Fruit fly (Drosophila melanogaster) whole organism: Measurements from ENCODE around the gene bun.

Experiments used
- CG8478 ChIP-seq: fragments of >200 bp; optimal IDR thresholded peaks from 2 replicates; lab custom pipeline; 2018; ENCODE audit warnings: inconsistent platforms
- Dll ChIP-seq: fragments of >200 bp; optimal IDR thresholded peaks from 2 replicates; lab custom pipeline; 2017
- EcR ChIP-seq, 2 experiments: fragments of >200 bp; optimal IDR thresholded peaks; 2 replicates each; lab custom pipeline; 2017; ENCODE audit warnings: missing biosample characterization in 2 of 2, missing genetic modification characterization in 2 of 2, missing genetic modification reagents in 2 of 2
- pan ChIP-seq: fragments of >200 bp; optimal IDR thresholded peaks from 2 replicates; lab custom pipeline; 2017
- psq ChIP-seq: fragments of >200 bp; optimal IDR thresholded peaks from 2 replicates; lab custom pipeline; 2017
- usp ChIP-seq: fragments of >200 bp; optimal IDR thresholded peaks from 2 replicates; lab custom pipeline; 2017; ENCODE audit warnings: missing biosample characterization, missing genetic modification characterization, mixed read lengths

The bun gene

DNA sequence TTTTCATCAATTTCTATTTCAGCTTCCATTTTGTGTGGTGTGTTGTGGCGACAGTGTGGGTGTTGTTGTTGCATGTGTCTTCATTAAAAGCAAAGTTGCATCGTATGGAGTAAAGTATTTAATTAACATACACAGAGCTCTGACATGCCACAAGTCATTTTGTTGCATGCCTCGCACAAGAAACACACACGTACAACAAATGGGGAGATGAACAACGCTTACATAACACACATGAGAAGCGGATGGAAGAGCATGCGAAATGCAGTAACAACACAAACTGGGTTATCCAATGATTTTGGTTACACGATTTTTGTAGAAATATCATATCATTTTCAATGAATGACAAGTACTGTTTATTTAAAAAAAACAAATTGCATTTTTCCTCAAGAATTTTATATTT, 47.2 kb downstream of the bun start:
- no peak for TF ChIP-seq CG8478
- TF ChIP-seq EcR (GFP tag; optimal IDR thresholded peaks at IDR 0.05; lab: Kevin White, UChicago), result no peak
- TF ChIP-seq Dll (lab: Kevin White, UChicago), result no peak
- TF ChIP-seq usp (GFP tag; lab: Kevin White, UChicago), result no peak
- TF ChIP-seq psq (lab: Kevin White, UChicago), result no peak
- no peak for TF ChIP-seq pan (lab: Kevin White, UChicago)

DNA sequence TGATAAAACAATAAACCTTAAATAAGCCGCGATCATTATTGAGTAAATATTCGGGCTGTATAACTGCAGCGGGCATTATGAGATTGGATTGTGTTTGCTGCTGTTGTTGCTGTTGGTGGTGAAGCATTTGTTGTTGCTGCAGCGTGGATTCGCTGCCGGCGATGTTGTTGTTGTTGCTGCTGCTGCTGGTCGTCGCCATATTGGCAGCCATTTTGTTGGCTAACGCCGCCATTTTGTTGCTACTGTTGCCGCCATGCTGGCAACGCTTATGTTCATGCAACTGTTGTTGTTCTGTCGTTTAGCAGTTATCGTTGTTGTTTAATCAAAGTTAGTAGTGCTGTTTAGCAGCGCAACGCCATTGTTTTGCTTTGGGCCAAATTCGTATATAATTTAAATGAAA, 47.9 kb downstream of the bun start:
- TF ChIP-seq Dll (lab: Kevin White, UChicago), result no peak
- TF ChIP-seq pan (lab: Kevin White, UChicago), result no peak

DNA sequence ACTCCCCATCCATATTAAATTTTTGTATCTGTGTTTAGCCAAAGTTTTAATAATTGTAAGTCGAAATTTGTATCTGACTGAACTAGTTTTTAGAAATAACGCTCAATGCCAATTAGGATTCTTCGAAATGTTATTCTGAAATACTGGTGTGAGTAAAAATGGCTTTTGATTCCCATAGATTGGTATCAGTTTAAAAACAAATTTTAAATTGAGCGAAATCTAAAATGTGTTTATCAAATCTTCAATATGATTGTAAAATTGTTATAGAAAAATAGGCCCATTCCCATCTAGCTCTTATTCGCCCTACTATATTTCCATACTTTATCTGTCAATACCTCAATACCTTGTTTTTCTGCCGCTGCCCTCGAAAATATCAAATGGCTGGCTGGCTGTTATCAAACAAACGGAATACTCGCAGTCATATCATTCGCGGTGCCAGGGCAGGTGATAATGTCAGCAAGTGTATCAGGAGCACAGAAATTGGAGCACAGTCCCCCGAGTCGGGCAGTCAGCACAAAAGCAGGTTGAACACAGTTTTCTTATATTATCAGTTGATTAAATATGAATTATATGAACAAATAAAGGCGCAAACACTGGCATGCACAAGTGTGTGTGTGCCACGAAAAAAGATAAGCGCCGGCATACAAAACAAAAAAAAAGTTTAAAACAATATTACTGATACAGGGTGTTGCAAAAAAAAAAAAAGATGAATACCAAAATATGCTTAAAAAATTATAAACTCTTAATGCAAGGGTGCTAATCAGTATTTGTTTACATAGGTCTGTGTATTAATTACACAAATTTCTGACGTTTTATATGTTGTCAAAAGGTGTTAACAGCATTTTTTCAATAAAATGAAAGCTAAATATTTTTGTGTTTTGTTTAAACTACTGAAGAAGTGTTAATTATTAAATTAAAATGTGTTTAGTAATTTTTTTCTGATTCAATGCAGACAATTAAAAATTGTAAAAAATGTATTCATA, 48.8 kb downstream of the bun start, which contains the start of gene t-cup:
TSS of gene t-cup (minus strand) at position 51 of the 983 bp plus-strand sequence.
- TF ChIP-seq CG8478, result no peak
- no peak for TF ChIP-seq usp (GFP tag; lab: Kevin White, UChicago)

DNA sequence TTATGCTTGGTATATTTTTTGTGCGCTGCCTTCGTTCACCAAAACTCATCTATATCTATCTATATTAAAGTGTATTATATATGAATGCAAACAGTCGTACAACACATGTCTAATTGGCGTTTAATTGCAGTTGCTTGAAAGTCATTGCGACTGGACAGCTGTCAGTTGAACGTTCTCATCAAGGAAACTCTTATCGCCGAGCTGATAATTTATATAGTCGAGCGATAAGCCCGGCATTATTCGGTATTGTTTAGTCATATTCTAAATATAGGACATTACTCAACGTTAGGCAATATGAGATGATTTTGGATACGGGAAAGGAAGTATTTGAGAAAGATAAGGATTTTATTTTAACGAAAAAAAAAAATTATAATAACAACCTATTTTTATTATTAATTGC, 51.2 kb downstream of the bun start:
- TF ChIP-seq CG8478 (no peak), pan (lab: Kevin White, UChicago) (no peak), psq (lab: Kevin White, UChicago) (no peak)

DNA sequence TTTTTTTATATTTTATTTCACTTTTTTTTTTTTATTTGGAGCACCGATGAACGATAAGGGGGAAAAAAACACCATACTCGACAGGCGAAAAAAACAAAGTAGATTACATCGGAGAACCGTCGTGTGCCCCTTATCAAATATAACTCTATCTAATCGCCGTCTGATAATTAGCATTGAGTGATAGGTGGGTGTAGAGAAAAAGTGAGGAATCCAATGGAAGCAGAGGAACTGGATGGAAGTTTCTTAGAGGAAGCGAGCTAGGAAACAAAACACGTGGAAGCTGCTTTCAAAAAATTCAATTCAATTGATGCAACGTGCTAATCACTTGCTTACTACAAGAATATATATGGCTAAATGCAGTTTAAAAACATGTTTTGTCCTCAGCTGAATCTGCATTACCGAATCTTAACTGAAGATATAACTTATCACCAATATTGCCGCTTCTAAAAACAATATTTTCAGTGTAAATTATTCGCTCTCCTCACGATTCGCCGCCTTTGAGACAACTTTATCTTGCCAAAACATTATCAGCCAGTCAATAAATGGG, 52.6 kb downstream of the bun start:
- TF ChIP-seq Dll (lab: Kevin White, UChicago) (no peak), CG8478 (no peak), usp (GFP tag; lab: Kevin White, UChicago) (no peak), psq (lab: Kevin White, UChicago) (no peak), EcR (GFP tag; optimal IDR thresholded peaks at IDR 0.05; lab: Kevin White, UChicago) (no peak), pan (lab: Kevin White, UChicago) (no peak)

DNA sequence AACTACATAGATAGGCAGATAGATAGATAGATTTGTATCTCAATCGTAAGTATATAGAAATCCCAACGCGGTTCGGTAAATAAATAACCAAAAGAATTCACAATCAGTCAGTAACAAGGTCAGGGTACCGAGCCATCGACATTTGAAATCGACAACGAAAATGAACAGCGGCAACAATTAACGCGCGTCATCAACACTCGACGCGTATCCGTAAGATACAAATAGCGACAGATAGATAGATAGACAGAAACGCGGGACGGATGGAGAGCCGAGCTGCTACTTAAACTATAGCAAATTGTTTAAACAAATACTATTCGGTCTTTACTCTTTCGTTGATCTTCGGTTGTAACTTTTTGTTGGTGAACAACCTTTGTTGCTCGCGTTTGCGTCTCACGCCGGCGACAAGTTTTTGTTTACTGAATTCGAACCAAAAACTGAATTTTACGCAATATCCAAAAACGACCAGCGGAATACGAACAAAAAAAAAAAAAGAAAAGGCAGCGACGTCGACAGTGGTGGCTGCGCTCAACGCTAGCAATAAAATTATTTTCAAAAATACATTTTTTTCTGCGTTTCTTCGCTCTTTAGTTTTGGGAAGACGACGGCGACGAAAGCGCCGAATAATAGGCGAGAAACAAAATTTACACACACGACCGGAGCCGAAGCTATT, 53.2 kb downstream of the bun start:
- TF ChIP-seq psq (lab: Kevin White, UChicago) (no peak), usp (GFP tag; lab: Kevin White, UChicago) (no peak), EcR (GFP tag; optimal IDR thresholded peaks at IDR 0.05; lab: Kevin White, UChicago) (no peak), Dll (lab: Kevin White, UChicago) (no peak), CG8478 (no peak), pan (lab: Kevin White, UChicago) (no peak)

DNA sequence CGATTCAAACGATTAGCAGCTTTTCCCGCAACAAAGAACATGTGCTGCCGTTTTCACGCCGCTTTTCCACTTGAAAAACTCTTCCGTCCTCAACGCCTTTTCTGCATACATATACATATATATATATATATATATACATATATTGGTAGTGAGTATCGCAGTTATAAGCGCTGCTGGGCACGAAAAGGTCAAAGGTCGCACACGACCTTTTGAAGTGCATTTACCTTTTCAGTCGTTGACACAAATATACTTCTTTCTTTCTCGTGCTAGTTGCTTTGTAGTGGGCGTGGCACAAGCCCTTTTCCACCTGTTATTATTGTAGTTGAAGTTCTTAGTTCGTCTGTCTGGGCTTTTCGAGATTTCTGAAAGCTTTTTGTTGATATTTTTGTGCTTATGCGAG, 56.9 kb downstream of the bun start:
- no peak for TF ChIP-seq pan (lab: Kevin White, UChicago)
- no peak for TF ChIP-seq CG8478
- no peak for TF ChIP-seq Dll (lab: Kevin White, UChicago)
- no peak for TF ChIP-seq usp (GFP tag; lab: Kevin White, UChicago)
- no peak for TF ChIP-seq psq (lab: Kevin White, UChicago)
- TF ChIP-seq EcR (GFP tag; optimal IDR thresholded peaks at IDR 0.05; lab: Kevin White, UChicago), result no peak

DNA sequence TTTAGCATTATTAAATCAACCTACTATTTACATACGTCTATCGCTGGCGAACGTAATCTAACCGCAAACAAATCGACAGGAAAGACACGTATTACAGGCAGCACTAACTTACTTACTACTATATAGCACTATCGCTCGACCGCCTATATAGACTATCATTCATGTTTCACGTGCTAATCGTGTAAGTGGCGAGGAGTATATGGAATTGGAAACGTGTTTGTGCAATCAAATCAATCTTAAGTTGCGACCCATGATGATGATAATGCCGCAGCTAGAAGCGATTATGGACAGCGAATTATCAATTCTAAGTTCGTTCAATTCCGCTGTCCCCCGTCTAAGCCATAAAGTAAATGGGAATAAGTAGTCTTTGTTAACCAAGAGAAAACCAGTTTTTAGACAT, 58.6 kb downstream of the bun start:
- TF ChIP-seq EcR (GFP tag; optimal IDR thresholded peaks at IDR 0.05; lab: Kevin White, UChicago) (no peak), usp (GFP tag; lab: Kevin White, UChicago) (no peak), Dll (lab: Kevin White, UChicago) (no peak), pan (lab: Kevin White, UChicago) (no peak), CG8478 (no peak), psq (lab: Kevin White, UChicago) (no peak)

DNA sequence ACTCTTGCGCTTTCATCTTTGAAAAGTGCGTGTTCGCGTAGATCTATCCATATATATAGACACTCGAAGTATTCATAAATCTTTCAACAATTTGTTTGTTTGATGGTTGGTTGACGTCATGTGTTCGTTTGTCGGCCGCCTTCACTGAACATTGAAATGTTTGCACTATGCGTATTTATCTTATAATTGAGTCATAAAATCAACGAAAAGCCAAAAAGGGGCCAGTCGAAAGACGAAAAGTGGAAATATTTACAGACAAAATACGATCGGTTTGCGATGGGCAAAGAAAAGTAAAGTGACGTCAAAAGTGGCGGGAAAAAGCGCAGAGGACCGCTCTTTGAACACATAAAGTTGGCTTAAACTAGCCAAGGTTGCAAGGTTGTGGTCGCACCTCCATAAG, 59.1 kb downstream of the bun start:
- TF ChIP-seq usp (GFP tag; lab: Kevin White, UChicago) (no peak), Dll (lab: Kevin White, UChicago) (no peak), pan (lab: Kevin White, UChicago) (no peak), psq (lab: Kevin White, UChicago) (no peak), EcR (GFP tag; optimal IDR thresholded peaks at IDR 0.05; lab: Kevin White, UChicago) (no peak), CG8478 (no peak)

DNA sequence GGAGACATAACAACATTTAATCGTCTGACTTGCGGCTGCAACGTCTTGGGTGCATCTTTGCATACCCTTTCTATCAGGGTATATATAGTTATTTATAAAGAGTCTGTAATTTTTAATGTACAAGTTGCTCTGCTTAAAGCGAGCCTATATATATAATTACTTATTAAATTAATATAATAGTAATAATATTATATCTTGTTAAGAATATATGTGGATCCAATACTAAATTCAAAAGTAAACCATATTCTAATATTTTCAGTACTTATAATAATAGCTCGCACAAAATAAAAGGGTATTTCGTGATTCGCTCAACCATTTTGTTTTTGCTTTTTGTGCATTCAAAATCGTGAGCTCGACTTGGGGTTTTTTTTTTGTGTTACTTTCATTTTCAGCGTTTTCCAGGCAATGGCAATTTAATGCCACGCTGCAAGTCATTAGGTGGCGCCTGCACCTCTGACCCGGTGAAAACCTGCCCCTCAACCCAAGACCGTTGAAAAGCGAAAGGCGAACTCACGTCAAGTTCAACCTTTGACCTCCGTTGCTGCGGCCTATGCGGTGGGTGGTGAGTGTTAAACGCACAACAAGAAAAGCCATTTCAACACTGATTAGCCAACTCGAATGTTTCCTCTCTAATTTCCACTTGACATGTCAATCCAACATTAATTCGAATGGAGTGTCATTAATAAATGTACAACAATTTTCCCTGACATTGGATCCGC, 60.4 kb downstream of the bun start:
- TF ChIP-seq pan (lab: Kevin White, UChicago) (no peak), psq (lab: Kevin White, UChicago) (no peak), Dll (lab: Kevin White, UChicago) (no peak), EcR (GFP tag; optimal IDR thresholded peaks at IDR 0.05; lab: Kevin White, UChicago) (no peak), CG8478 (no peak), usp (GFP tag; lab: Kevin White, UChicago) (no peak)

DNA sequence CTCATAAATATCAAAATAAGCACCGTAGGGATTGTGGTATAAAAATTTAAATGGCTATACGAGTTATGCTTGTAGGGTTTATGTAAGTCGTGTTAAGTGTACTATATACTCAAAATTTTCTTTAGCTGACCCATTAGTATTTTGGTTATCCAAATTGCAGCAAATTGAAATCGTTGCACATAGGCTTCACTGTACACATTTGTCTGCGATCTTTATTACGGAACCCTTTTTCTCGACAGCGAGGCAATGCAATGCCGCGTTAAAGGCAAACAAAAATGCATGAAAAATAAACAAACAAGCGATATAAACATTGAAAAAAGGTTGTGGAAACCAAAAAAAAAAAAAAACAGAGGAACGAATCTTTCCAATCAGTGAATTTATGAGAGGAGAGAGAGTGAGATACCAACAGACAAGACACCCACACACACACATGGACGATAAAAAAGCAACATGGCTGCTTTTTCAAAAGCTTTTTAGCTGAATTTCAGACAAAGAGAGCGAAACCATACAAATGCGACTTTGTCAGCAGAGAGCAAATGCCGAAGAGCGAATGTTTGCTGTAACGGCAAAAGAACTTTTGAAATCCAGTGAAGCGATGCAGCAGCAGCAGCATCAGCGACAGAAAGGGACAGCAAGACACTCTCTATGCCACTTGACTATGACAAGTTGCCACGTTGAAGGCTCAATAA, 62.4 kb downstream of the bun start:
- TF ChIP-seq psq (lab: Kevin White, UChicago), result no peak
